Worm (Caenorhabditis elegans) whole organism, mixed stage, embryonic: ENCODE results near the gene psd-1.
A peak's percentile ranks its signal among the peaks of the same experiment; 100 is the strongest.

Source experiments
- elt-3 ChIP-seq: fragments of 150-350 bp; optimal IDR thresholded peaks from 2 replicates; lab custom pipeline; 2014; ENCODE audit warnings: missing biosample characterization, missing genetic modification characterization
- lin-13 ChIP-seq: fragments of 150-350 bp; optimal IDR thresholded peaks from 2 replicates; lab custom pipeline; 2014; ENCODE audit warnings: missing biosample characterization, missing genetic modification characterization
- lsy-2 ChIP-seq: fragments of 150-350 bp; optimal IDR thresholded peaks from 2 replicates; lab custom pipeline; 2014; ENCODE audit warnings: missing biosample characterization, missing genetic modification characterization
- mab-5 ChIP-seq: fragments of 150-350 bp; optimal IDR thresholded peaks from 2 replicates; lab custom pipeline; 2014; ENCODE audit warnings: missing biosample characterization, missing genetic modification characterization
- nhr-12 ChIP-seq: fragments of 150-350 bp; optimal IDR thresholded peaks from 2 replicates; lab custom pipeline; 2014; ENCODE audit warnings: missing biosample characterization, missing genetic modification characterization
- nhr-2 ChIP-seq: fragments of 150-350 bp; optimal IDR thresholded peaks from 2 replicates; lab custom pipeline; 2014; ENCODE audit warnings: missing biosample characterization, missing genetic modification characterization
- nhr-237 ChIP-seq: fragments of 150-350 bp; optimal IDR thresholded peaks from 2 replicates; lab custom pipeline; 2014; ENCODE audit warnings: missing biosample characterization, missing genetic modification characterization
- pha-4 ChIP-seq: fragments of 150-350 bp; optimal IDR thresholded peaks from 2 replicates; lab custom pipeline; 2018; ENCODE audit warnings: missing biosample characterization, missing genetic modification reagents, missing genetic modification characterization
- unc-39 ChIP-seq: fragments of 150-350 bp; optimal IDR thresholded peaks from 2 replicates; lab custom pipeline; 2014; ENCODE audit warnings: missing biosample characterization, missing genetic modification characterization
- unc-62 ChIP-seq: fragments of 150-350 bp; optimal IDR thresholded peaks from 2 replicates; lab custom pipeline; 2014; ENCODE audit warnings: missing biosample characterization, missing genetic modification reagents, missing genetic modification characterization

DNA sequence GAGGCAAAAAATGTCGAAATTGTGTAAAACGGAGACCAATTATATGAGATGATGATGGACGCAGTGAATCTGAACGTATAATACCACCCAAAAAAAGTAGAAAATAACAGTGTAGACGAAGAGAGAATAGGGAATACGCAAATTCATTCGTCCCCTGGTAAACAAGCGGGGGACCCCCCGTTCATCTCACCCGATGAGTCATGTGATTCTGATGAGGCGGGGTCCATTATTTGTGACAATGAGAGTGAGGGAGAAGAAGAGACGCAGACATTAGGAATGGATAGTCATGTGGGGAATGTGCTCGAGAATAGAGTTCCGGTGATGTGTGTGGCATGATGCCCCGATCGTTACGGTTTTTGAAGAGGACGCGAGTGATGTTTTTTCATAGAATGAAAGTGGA lies 3.1 kb downstream of the psd-1 start:
- TF ChIP-seq pha-4 (tag; lab: Kevin White, UChicago) (peak; percentile 9), nhr-2 (tag; lab: Kevin White, UChicago) (no peak), unc-39 (tag; lab: Kevin White, UChicago) (no peak), lin-13 (tag; lab: Kevin White, UChicago) (peak; percentile 36), lsy-2 (peak; percentile 16), nhr-237 (tag; lab: Kevin White, UChicago) (no peak), nhr-12 (tag; lab: Kevin White, UChicago) (no peak), elt-3 (no peak), unc-62 (GFP tag; lab: Kevin White, UChicago) (no peak), mab-5 (tag; lab: Kevin White, UChicago) (no peak)
